Worm (Caenorhabditis elegans): ENCODE measurements around the gene der-2.

der-2 gene

DNA sequence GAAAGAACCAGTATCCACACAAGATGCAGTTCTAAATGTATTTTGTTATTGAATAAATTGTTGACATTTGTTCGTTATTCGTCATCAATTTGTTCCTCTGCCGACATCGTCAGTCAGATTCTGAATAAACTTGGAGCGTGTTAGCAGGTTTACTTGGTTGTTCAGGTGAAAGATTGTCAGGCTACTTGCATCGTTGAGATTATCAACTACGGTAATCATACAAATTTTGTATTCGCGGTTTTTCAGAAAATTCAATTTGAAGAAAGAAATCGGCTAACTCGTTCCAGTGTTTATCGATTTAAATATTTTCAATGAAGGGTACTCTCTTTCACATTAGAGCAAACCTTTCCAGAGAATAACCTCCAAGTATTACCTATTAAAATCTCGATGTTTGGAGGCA, 13.2 kb downstream of the der-2 start, which contains the start of gene R151.2 (continued):
- TF ChIP-seq Y48G9A.11 (GFP tag; IDR thresholded peaks at IDR 0.05) (peak; percentile 38; the same call in 1 of the 2 replicates), egl-43 (GFP tag; IDR thresholded peaks at IDR 0.05) (no peak), ceh-20 (GFP tag; IDR thresholded peaks at IDR 0.05) (no peak), unc-39 (tag; optimal IDR thresholded peaks at IDR 0.05) (no peak), nhr-25 (tag; optimal IDR thresholded peaks at IDR 0.05; ENCODE audit: borderline replicate concordance, insufficient read depth) (no peak), fos-1 (tag; optimal IDR thresholded peaks at IDR 0.05) (no peak), pqm-1 (tag; optimal IDR thresholded peaks at IDR 0.05) (no peak), aha-1 (tag) (no peak), lin-38 (GFP tag; IDR thresholded peaks at IDR 0.05) (peak; percentile 29), F49E8.2 (tag; optimal IDR thresholded peaks at IDR 0.05; ENCODE audit: borderline replicate concordance) (peak; percentile 62)

ce11 chrIII:7207903-7208497, 14.9 kb downstream of the der-2 start, which contains the start of gene rpl-6:
rpl-6 (plus strand) TSS chrIII:7208447.
- TF ChIP-seq nhr-11 (tag; optimal IDR thresholded peaks at IDR 0.05): peak; percentile 87
- TF ChIP-seq nhr-25 (tag; optimal IDR thresholded peaks at IDR 0.05; ENCODE audit: borderline replicate concordance, insufficient read depth): peak; percentile 62
- no peak for TF ChIP-seq ztf-11 (tag; optimal IDR thresholded peaks at IDR 0.05)
- no peak for TF ChIP-seq tag-97 (GFP tag; IDR thresholded peaks at IDR 0.05)
- TF ChIP-seq sdz-12 (GFP tag; optimal IDR thresholded peaks at IDR 0.05): no peak
- TF ChIP-seq ceh-62 (tag; optimal IDR thresholded peaks at IDR 0.05): no peak
- TF ChIP-seq lin-39 (tag; optimal IDR thresholded peaks at IDR 0.05): no peak
- no peak for TF ChIP-seq egl-43 (GFP tag; IDR thresholded peaks at IDR 0.05)
- no peak for TF ChIP-seq jun-1 (tag; optimal IDR thresholded peaks at IDR 0.05)
- 0 out of 2 replicates have a peak, but pooled peaks have one; percentile 17 for TF ChIP-seq lim-7 (GFP tag; IDR thresholded peaks at IDR 0.05)
- no peak for TF ChIP-seq F49E8.2 (tag; optimal IDR thresholded peaks at IDR 0.05; ENCODE audit: borderline replicate concordance)
- TF ChIP-seq set-16 (GFP tag; IDR thresholded peaks at IDR 0.05): no peak
- peak; percentile 88 for TF ChIP-seq nhr-28 (tag; optimal IDR thresholded peaks at IDR 0.05)
- TF ChIP-seq F37D6.2 (tag; optimal IDR thresholded peaks at IDR 0.05): peak; percentile 46
- TF ChIP-seq D1046.2 (GFP tag; IDR thresholded peaks at IDR 0.05): peak; percentile 99
- TF ChIP-seq ces-1 (GFP tag; optimal IDR thresholded peaks at IDR 0.05): no peak
- no peak for TF ChIP-seq dmd-8 (GFP tag; IDR thresholded peaks at IDR 0.05)
- TF ChIP-seq nhr-76 (tag; optimal IDR thresholded peaks at IDR 0.05): no peak
- TF ChIP-seq nhr-111 (GFP tag; optimal IDR thresholded peaks at IDR 0.05): no peak
- no peak for TF ChIP-seq F10B5.3 (tag; optimal IDR thresholded peaks at IDR 0.05)
- TF ChIP-seq dve-1 (tag; optimal IDR thresholded peaks at IDR 0.05; ENCODE audit: insufficient read depth): peak; percentile 86
- no peak for TF ChIP-seq ceh-32 (tag; optimal IDR thresholded peaks at IDR 0.05; ENCODE audit: poor library complexity)
- peak; percentile 76 for TF ChIP-seq T26A8.4 (GFP tag; IDR thresholded peaks at IDR 0.05)
- no peak for TF ChIP-seq Y105C5A.15 (GFP tag; IDR thresholded peaks at IDR 0.05)
- TF ChIP-seq zip-2 (tag; optimal IDR thresholded peaks at IDR 0.05): peak; percentile 38
- TF ChIP-seq gei-8 (GFP tag; optimal IDR thresholded peaks at IDR 0.05): peak; percentile 17
- peak; percentile 64 for TF ChIP-seq duxl-1 (tag; optimal IDR thresholded peaks at IDR 0.05; ENCODE audit: poor library complexity)
- no peak for TF ChIP-seq zag-1 (tag; optimal IDR thresholded peaks at IDR 0.05)
- TF ChIP-seq nhr-42 (GFP tag; IDR thresholded peaks at IDR 0.05): no peak
- TF ChIP-seq unc-39 (tag; optimal IDR thresholded peaks at IDR 0.05): no peak
- TF ChIP-seq mxl-3 (GFP tag; optimal IDR thresholded peaks at IDR 0.05): peak; percentile 31
- TF ChIP-seq spr-3 (GFP tag; optimal IDR thresholded peaks at IDR 0.05): no peak
- TF ChIP-seq hmg-1.1 (GFP tag; IDR thresholded peaks at IDR 0.05): peak; percentile 78
- peak; percentile 25 for TF ChIP-seq snpc-4 (tag; optimal IDR thresholded peaks at IDR 0.05)
- no peak for TF ChIP-seq ceh-82 (tag; optimal IDR thresholded peaks at IDR 0.05)
- TF ChIP-seq F26F4.8 (GFP tag; conservative IDR thresholded peaks at IDR 0.05): no peak
- TF ChIP-seq lin-15B (tag; optimal IDR thresholded peaks at IDR 0.05): no peak
- TF ChIP-seq mdl-1 (tag; optimal IDR thresholded peaks at IDR 0.05): peak in 1 of 2 experiments; percentile 26
- no peak for TF ChIP-seq saeg-2 (GFP tag; IDR thresholded peaks at IDR 0.05)
- TF ChIP-seq ceh-44 (GFP tag; IDR thresholded peaks at IDR 0.05): 0 out of 2 replicates have a peak, but pooled peaks have one; percentile 32
- peak; percentile 24; the same call in 1 of the 2 replicates for TF ChIP-seq pha-4 (GFP tag; IDR thresholded peaks at IDR 0.05)
- TF ChIP-seq pha-4 (tag; optimal IDR thresholded peaks at IDR 0.05): peak; percentile 86
- TF ChIP-seq Y75B8A.6 (GFP tag; IDR thresholded peaks at IDR 0.05): no peak
